Fruit fly (Drosophila melanogaster) S2 (cell line): ENCODE data around the gene dls.

ENCODE experiments used
- CG8478 ChIP-seq: fragments of >200 bp; optimal IDR thresholded peaks from 2 replicates; lab custom pipeline; 2018
- CTCF ChIP-seq, 2 experiments: fragments of >200 bp; optimal IDR thresholded peaks; 2 replicates each; lab custom pipeline; 2018

dm6 chr3L:16204128-16204527 is 3.0 kb downstream of the dls start:
- TF ChIP-seq CG8478 (lab: Kevin White, UChicago) (no peak), CTCF (optimal IDR thresholded peaks at IDR 0.05; lab: Kevin White, UChicago) (no peak)
